Worm (Caenorhabditis elegans): Measurements from ENCODE around the gene B0545.4.

- TF ChIP-seq dao-5 (tag; optimal IDR thresholded peaks at IDR 0.05) (no peak), W03F9.2 (tag; optimal IDR thresholded peaks at IDR 0.05) (no peak), him-1 (tag; optimal IDR thresholded peaks at IDR 0.05) (no peak)
Observed at ce11 chrIV:91680-92079, 17.5 kb downstream of the B0545.4 start, which contains the start of gene tpa-1.

All from whole organism, L4/young adult.